Worm (Caenorhabditis elegans): ENCODE results near the gene ifta-1.

ifta-1 gene

ce11 chrX:5552652-5553051 is at the start of gene ifta-1:
TSS of gene ifta-1 (minus strand) at chrX:5552752.
- TF ChIP-seq nhr-11 (tag; optimal IDR thresholded peaks at IDR 0.05) (no peak), snpc-4 (tag; optimal IDR thresholded peaks at IDR 0.05) (no peak), efl-3 (GFP tag; optimal IDR thresholded peaks at IDR 0.05) (no peak), fkh-8 (tag; optimal IDR thresholded peaks at IDR 0.05) (peak; percentile 87)

ce11 chrX:5599224-5599623 is 46.7 kb upstream of the ifta-1 start, which contains the start of gene sulp-2:
TSS of gene sulp-2 (minus strand) at chrX:5599330.
- TF ChIP-seq nhr-85 (tag) (no peak), elt-2 (tag; optimal IDR thresholded peaks at IDR 0.05) (peak; percentile 9)

- TF ChIP-seq ztf-4 (tag; optimal IDR thresholded peaks at IDR 0.05) (no peak), pax-3 (tag; optimal IDR thresholded peaks at IDR 0.05) (no peak), efl-3 (GFP tag; optimal IDR thresholded peaks at IDR 0.05) (no peak), lin-14 (GFP tag; optimal IDR thresholded peaks at IDR 0.05) (peak; percentile 48), mab-9 (GFP tag; IDR thresholded peaks at IDR 0.05) (no peak), unc-86 (tag; optimal IDR thresholded peaks at IDR 0.05) (no peak), dsc-1 (tag; optimal IDR thresholded peaks at IDR 0.05) (peak; percentile 33), snpc-4 (tag; optimal IDR thresholded peaks at IDR 0.05) (no peak), nhr-90 (tag; optimal IDR thresholded peaks at IDR 0.05; ENCODE audit: poor library complexity) (no peak), nhr-85 (tag) (no peak), sup-37 (GFP tag; optimal IDR thresholded peaks at IDR 0.05) (no peak), snu-23 (GFP tag; optimal IDR thresholded peaks at IDR 0.05) (peak; percentile 1), rnt-1 (tag; optimal IDR thresholded peaks at IDR 0.05) (peak; percentile 57), nhr-71 (tag; optimal IDR thresholded peaks at IDR 0.05) (peak; percentile 26), ceh-8 (GFP tag; optimal IDR thresholded peaks at IDR 0.05) (no peak), pqm-1 (tag; optimal IDR thresholded peaks at IDR 0.05) (no peak), pag-3 (tag; optimal IDR thresholded peaks at IDR 0.05; ENCODE audit: borderline replicate concordance, insufficient read depth) (peak; percentile 92), skn-1 (tag; optimal IDR thresholded peaks at IDR 0.05) (no peak)
Measured at ce11 chrX:5592517-5593183, 40.1 kb upstream of the ifta-1 start, which contains the start of gene unc-97. TSS of gene unc-97 (plus strand) at chrX:5593133.

- TF ChIP-seq ets-5 (GFP tag; IDR thresholded peaks at IDR 0.05) (no peak), ztf-4 (tag; optimal IDR thresholded peaks at IDR 0.05) (no peak), sox-4 (tag; optimal IDR thresholded peaks at IDR 0.05) (no peak), lin-13 (GFP tag; optimal IDR thresholded peaks at IDR 0.05) (no peak), ceh-8 (GFP tag; optimal IDR thresholded peaks at IDR 0.05) (no peak), lin-35 (GFP tag; optimal IDR thresholded peaks at IDR 0.05) (no peak), mab-9 (GFP tag; IDR thresholded peaks at IDR 0.05) (no peak), alr-1 (tag; optimal IDR thresholded peaks at IDR 0.05; ENCODE audit: borderline replicate concordance) (no peak), nhr-71 (tag; optimal IDR thresholded peaks at IDR 0.05) (peak; percentile 76), ztf-11 (tag; optimal IDR thresholded peaks at IDR 0.05) (no peak), unc-30 (tag; optimal IDR thresholded peaks at IDR 0.05) (no peak), ceh-63 (GFP tag; optimal IDR thresholded peaks at IDR 0.05) (no peak), rnt-1 (tag; optimal IDR thresholded peaks at IDR 0.05) (peak; percentile 64), hlh-4 (tag; optimal IDR thresholded peaks at IDR 0.05) (no peak), fos-1 (tag; optimal IDR thresholded peaks at IDR 0.05) (no peak), skn-1 (tag; optimal IDR thresholded peaks at IDR 0.05) (peak; percentile 9), sptf-1 (tag; optimal IDR thresholded peaks at IDR 0.05) (no peak), egl-13 (tag; optimal IDR thresholded peaks at IDR 0.05) (peak; percentile 47), pax-3 (tag; optimal IDR thresholded peaks at IDR 0.05) (no peak), nhr-28 (tag; optimal IDR thresholded peaks at IDR 0.05) (no peak), fkh-10 (GFP tag; optimal IDR thresholded peaks at IDR 0.05) (no peak), vab-15 (tag; optimal IDR thresholded peaks at IDR 0.05) (no peak), unc-130 (tag; optimal IDR thresholded peaks at IDR 0.05) (peak; percentile 71), dpl-1 (GFP tag; optimal IDR thresholded peaks at IDR 0.05) (no peak), lir-3 (tag; optimal IDR thresholded peaks at IDR 0.05; ENCODE audit: poor library complexity) (no peak), ceh-82 (tag; optimal IDR thresholded peaks at IDR 0.05) (peak in 1 of 3 experiments; percentile 29), nhr-20 (tag; optimal IDR thresholded peaks at IDR 0.05) (peak; percentile 56), snu-23 (GFP tag; optimal IDR thresholded peaks at IDR 0.05) (peak; percentile 64), fkh-8 (tag; optimal IDR thresholded peaks at IDR 0.05) (peak; percentile 29), snpc-4 (tag; optimal IDR thresholded peaks at IDR 0.05) (no peak), F16B12.6 (tag; optimal IDR thresholded peaks at IDR 0.05) (no peak), blmp-1 (tag; optimal IDR thresholded peaks at IDR 0.05) (peak; percentile 89), pag-3 (tag; optimal IDR thresholded peaks at IDR 0.05; ENCODE audit: borderline replicate concordance, insufficient read depth) (no peak)
Measured at ce11 chrX:5591830-5592229, 39.3 kb upstream of the ifta-1 start.

All from whole organism, L1 larva.